Fruit fly (Drosophila melanogaster): Measurements from ENCODE around the gene salt.

Gene salt

DNA sequence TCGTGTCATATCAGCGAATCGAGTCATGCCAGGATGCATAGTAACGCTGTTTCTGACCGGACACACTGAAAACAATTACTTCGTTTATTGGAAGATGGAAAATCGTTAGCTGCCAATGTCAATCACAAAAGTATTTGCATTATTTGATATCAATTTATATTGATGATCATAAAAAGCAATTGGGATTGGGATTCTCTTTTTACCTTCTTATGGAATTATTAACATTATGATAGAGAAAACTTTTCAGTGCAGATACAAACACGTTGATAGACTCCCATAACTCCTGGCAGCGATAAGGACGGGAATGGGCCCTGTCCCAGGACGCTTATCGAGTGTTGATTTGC, 47.6 kb downstream of the salt start (continued):
- peak; percentile 5 for TF ChIP-seq CG8388 (GFP tag; optimal IDR thresholded peaks at IDR 0.05)

DNA sequence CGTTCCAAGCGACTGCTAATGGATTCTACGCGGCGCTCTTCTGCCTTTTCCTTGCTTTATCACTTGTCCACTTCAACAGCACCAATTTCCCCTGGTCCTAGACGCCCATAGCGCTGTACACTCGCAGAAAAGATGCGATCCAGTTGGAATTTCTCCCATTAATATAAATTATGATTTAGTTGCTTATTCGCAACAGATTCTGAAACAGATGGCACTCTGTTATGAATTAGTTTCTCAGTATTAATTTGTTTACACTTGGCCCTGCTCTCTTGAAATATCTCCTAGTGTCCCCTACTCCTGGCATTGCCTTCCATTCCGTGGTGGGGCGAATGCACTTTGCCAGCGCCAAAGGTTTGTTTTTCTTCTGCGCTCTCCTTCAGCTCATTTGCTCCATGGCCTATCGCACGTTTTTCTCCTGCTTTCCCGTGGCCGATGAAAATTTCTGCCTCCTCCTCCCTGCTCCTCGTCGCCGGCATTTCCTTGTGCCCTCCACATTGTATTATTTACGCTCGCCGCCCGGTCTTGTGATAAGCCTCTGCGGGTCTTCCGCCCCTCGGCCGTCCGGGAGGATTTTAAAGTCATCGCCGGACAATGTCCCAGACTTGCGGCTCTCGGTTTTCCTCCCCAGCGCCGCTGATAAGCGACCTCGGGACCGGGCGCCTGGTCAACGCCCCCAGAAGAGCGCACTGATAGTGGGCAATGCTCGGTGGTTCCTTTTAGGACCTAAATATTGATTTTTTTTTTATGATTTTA, 48.2 kb downstream of the salt start:
- TF ChIP-seq Pdp1 (GFP tag; optimal IDR thresholded peaks at IDR 0.05) (no peak), Nf-YB (GFP tag; optimal IDR thresholded peaks at IDR 0.05) (no peak), row (GFP tag; IDR thresholded peaks at IDR 0.05) (0 out of 3 replicates have a peak, but pooled peaks have one; percentile 9), Chrac-16 (GFP tag; optimal IDR thresholded peaks at IDR 0.05) (no peak), eve (GFP tag; optimal IDR thresholded peaks at IDR 0.05) (no peak), jigr1 (GFP tag; IDR thresholded peaks at IDR 0.05) (no peak), CG10979 (tag; optimal IDR thresholded peaks at IDR 0.05) (peak; percentile 74), emc (GFP tag; optimal IDR thresholded peaks at IDR 0.05) (no peak), CG7786 (GFP tag; optimal IDR thresholded peaks at IDR 0.05) (no peak), CG16815 (GFP tag; optimal IDR thresholded peaks at IDR 0.05) (peak; percentile 48), CG12744 (GFP tag; optimal IDR thresholded peaks at IDR 0.05) (no peak), CG1603 (tag; optimal IDR thresholded peaks at IDR 0.05) (peak; percentile 39), dmrt11E (tag; optimal IDR thresholded peaks at IDR 0.05) (peak; percentile 80), CG17568 (GFP tag; optimal IDR thresholded peaks at IDR 0.05) (no peak), Eip74EF (GFP tag; optimal IDR thresholded peaks at IDR 0.05) (no peak), Hmx (GFP tag; optimal IDR thresholded peaks at IDR 0.05) (no peak), CG3847 (GFP tag; IDR thresholded peaks at IDR 0.05) (no peak), fd96Cb (tag; optimal IDR thresholded peaks at IDR 0.05) (peak; percentile 16), CG10267 (tag; optimal IDR thresholded peaks at IDR 0.05) (peak; percentile 56), maf-S (GFP tag; optimal IDR thresholded peaks at IDR 0.05) (no peak), Ravus (GFP tag; IDR thresholded peaks at IDR 0.05) (no peak), CG10959 (GFP tag; IDR thresholded peaks at IDR 0.05) (peak; percentile 77), phol (tag; optimal IDR thresholded peaks at IDR 0.05) (peak; percentile 46), CG1024 (GFP tag; IDR thresholded peaks at IDR 0.05) (no peak), tna (GFP tag; IDR thresholded peaks at IDR 0.05; ENCODE audit: partially characterized antibody) (no peak), tin (GFP tag; optimal IDR thresholded peaks at IDR 0.05) (peak; percentile 54), Drgx (GFP tag; IDR thresholded peaks at IDR 0.05) (peak; percentile 68), abd-A (tag; optimal IDR thresholded peaks at IDR 0.05) (no peak), CG6272 (GFP tag; IDR thresholded peaks at IDR 0.05) (peak; percentile 32; the same call in 1 of the 2 replicates), knrl (GFP tag; IDR thresholded peaks at IDR 0.05; ENCODE audit: partially characterized antibody) (no peak), CG2199 (GFP tag; IDR thresholded peaks at IDR 0.05) (no peak), cad (GFP tag; optimal IDR thresholded peaks at IDR 0.05) (no peak), Xrp1 (GFP tag; IDR thresholded peaks at IDR 0.05) (peak; percentile 82), eyg (GFP tag; optimal IDR thresholded peaks at IDR 0.05) (no peak), CG2712 (tag; optimal IDR thresholded peaks at IDR 0.05) (peak; percentile 78), CkIIα-i1 (GFP tag; IDR thresholded peaks at IDR 0.05) (no peak), CG9727 (GFP tag; optimal IDR thresholded peaks at IDR 0.05) (peak; percentile 62), dmrt99B (tag; optimal IDR thresholded peaks at IDR 0.05) (no peak), Rx (GFP tag; IDR thresholded peaks at IDR 0.05) (peak; percentile 50; the same call in 1 of the 2 replicates), gcm2 (GFP tag; optimal IDR thresholded peaks at IDR 0.05) (no peak), CG6689 (GFP tag; IDR thresholded peaks at IDR 0.05) (peak; percentile 63), Spps (tag; optimal IDR thresholded peaks at IDR 0.05) (peak; percentile 51), CG11723 (GFP tag; optimal IDR thresholded peaks at IDR 0.05) (no peak), D19A (tag; optimal IDR thresholded peaks at IDR 0.05) (no peak), CG32772 (GFP tag; IDR thresholded peaks at IDR 0.05) (0 out of 2 replicates have a peak, but pooled peaks have one; percentile 11), sens (GFP tag) (peak; percentile 77), twi (tag; optimal IDR thresholded peaks at IDR 0.05) (no peak)

Data from whole organism, embryonic.